Worm (Caenorhabditis elegans) whole organism, late embryonic: ENCODE data around the gene cacn-1.

ENCODE experiments used
- ama-1 ChIP-seq: fragments of 150-350 bp; optimal IDR thresholded peaks from 2 replicates; lab custom pipeline; 2014
- ceh-22 ChIP-seq: sonication (generic microtip); optimal IDR thresholded peaks from 2 replicates; lab custom pipeline; 2017; ENCODE audit warnings: missing biosample characterization, missing genetic modification characterization
- dve-1 ChIP-seq: sonication (generic microtip); optimal IDR thresholded peaks from 2 replicates; lab custom pipeline; 2017; ENCODE audit warnings: antibody characterized with exemption, mild to moderate bottlenecking, missing genetic modification characterization, missing compliant biosample characterization
- fkh-10 ChIP-seq: fragments of 150-350 bp; optimal IDR thresholded peaks from 2 replicates; lab custom pipeline; 2014; ENCODE audit warnings: missing biosample characterization, missing genetic modification reagents, missing genetic modification characterization
- nfya-1 ChIP-seq: sonication (generic microtip); optimal IDR thresholded peaks from 2 replicates; lab custom pipeline; 2017; ENCODE audit warnings: missing genetic modification characterization, mild to moderate bottlenecking, missing compliant biosample characterization, antibody characterized with exemption, moderate library complexity
- pag-3 ChIP-seq: sonication (generic microtip); optimal IDR thresholded peaks from 2 replicates; lab custom pipeline; 2016; ENCODE audit warnings: missing compliant biosample characterization, missing genetic modification characterization, borderline replicate concordance
- rnt-1 ChIP-seq: sonication (generic microtip); optimal IDR thresholded peaks from 2 replicates; lab custom pipeline; 2016; ENCODE audit warnings: missing genetic modification characterization, missing compliant biosample characterization
- syd-9 ChIP-seq: sonication (generic microtip); optimal IDR thresholded peaks from 2 replicates; lab custom pipeline; 2016; ENCODE audit warnings: mild to moderate bottlenecking, missing genetic modification characterization, moderate library complexity, missing compliant biosample characterization
- unc-86 ChIP-seq: sonication (generic microtip); optimal IDR thresholded peaks from 2 replicates; lab custom pipeline; 2016; ENCODE audit warnings: missing genetic modification characterization, missing compliant biosample characterization

DNA sequence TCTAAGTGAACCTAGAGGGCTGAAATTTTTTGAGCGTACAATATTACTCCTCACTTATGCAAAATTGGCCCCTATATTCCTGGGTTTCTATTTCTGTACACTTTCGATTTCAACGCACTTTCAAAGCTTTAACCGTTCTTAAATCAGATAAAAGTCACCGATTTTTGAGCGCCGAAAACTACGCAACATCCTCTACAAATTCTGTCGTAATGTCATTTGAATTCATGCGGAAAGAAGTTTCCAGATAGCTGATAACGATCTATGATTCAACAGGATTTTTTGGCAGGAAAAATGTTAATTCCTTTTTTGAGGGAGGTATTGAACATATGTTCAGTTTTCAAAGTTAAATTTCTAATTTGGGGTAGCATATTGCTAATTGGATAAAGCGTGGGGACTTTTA, 29.1 kb downstream of the cacn-1 start:
- TF ChIP-seq ceh-22 (tag; lab: Kevin White, UChicago): no peak
- TF ChIP-seq dve-1 (tag; lab: Kevin White, UChicago): no peak
- no peak for TF ChIP-seq fkh-10
- no peak for TF ChIP-seq unc-86 (tag; lab: Kevin White, UChicago)
- TF ChIP-seq syd-9 (tag; lab: Kevin White, UChicago): no peak
- no peak for TF ChIP-seq pag-3 (tag; lab: Kevin White, UChicago)
- no peak for TF ChIP-seq ama-1
- no peak for TF ChIP-seq nfya-1 (tag; lab: Kevin White, UChicago)
- no peak for TF ChIP-seq rnt-1
